Fruit fly (Drosophila melanogaster): Measurements from ENCODE around the gene CycK.

The CycK gene

DNA sequence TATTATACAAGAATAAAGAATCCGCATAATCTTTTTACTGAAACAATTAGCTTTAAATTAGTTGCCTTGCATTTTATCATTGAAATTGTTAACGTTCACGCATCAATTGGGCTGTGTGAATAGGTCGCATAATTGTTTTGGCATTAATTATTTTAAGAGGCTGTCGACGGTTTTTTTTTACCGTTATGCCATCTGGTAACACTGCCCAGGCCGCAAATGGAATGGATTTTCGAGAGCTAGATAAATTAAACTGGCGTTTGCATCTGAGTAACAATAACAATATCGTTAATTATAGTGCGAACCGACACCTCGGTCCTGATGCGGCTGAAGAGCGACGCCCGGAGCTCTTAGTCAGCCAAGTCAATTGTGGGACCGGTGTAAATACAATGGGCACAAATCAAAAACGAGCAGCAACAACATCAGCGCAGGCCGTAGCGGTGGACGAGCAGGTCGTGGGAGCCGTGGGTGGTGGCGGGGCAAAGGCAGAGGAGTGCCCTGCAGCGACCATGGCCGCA is 8.2 kb downstream of the CycK start (continued):
- TF ChIP-seq CG14710 (tag; optimal IDR thresholded peaks at IDR 0.05) (peak; percentile 43), C15 (GFP tag; IDR thresholded peaks at IDR 0.05) (0 out of 3 replicates have a peak, but pooled peaks have one; percentile 21), zfh2 (GFP tag; optimal IDR thresholded peaks at IDR 0.05) (peak; percentile 26), CG10147 (GFP tag; optimal IDR thresholded peaks at IDR 0.05) (no peak), CG14965 (GFP tag; optimal IDR thresholded peaks at IDR 0.05; ENCODE audit: borderline replicate concordance) (no peak), bab2 (GFP tag; optimal IDR thresholded peaks at IDR 0.05) (no peak), CG16815 (GFP tag; optimal IDR thresholded peaks at IDR 0.05) (no peak), chif (GFP tag; optimal IDR thresholded peaks at IDR 0.05) (peak in 1 of 2 experiments; percentile 7), CG31365 (tag; optimal IDR thresholded peaks at IDR 0.05) (no peak), CG34224 (GFP tag; IDR thresholded peaks at IDR 0.05; ENCODE audit: partially characterized antibody) (peak; percentile 13; the same call in 1 of the 3 replicates), CG11247 (GFP tag; IDR thresholded peaks at IDR 0.05) (no peak), CG34376 (GFP tag; optimal IDR thresholded peaks at IDR 0.05) (no peak), cwo (GFP tag; optimal IDR thresholded peaks at IDR 0.05) (no peak), slbo (GFP tag; IDR thresholded peaks at IDR 0.05) (no peak), nerfin-1 (tag; optimal IDR thresholded peaks at IDR 0.05) (no peak), Drgx (GFP tag; IDR thresholded peaks at IDR 0.05) (no peak), MESR4 (GFP tag; optimal IDR thresholded peaks at IDR 0.05) (peak; percentile 93), D19A (tag; optimal IDR thresholded peaks at IDR 0.05) (no peak), dmrt11E (tag; optimal IDR thresholded peaks at IDR 0.05) (peak; percentile 27), Opbp (GFP tag; IDR thresholded peaks at IDR 0.05; ENCODE audit: partially characterized antibody) (no peak), z (GFP tag; IDR thresholded peaks at IDR 0.05) (no peak), Hsf (GFP tag; optimal IDR thresholded peaks at IDR 0.05) (peak; percentile 29), CG16779 (GFP tag; IDR thresholded peaks at IDR 0.05) (no peak), Hmr (GFP tag; optimal IDR thresholded peaks at IDR 0.05) (no peak), cad (GFP tag; optimal IDR thresholded peaks at IDR 0.05) (no peak), CG8290 (GFP tag; optimal IDR thresholded peaks at IDR 0.05) (peak; percentile 40), CG8290 (tag; optimal IDR thresholded peaks at IDR 0.05) (peak in 1 of 2 experiments; percentile 57), ase (GFP tag; IDR thresholded peaks at IDR 0.05) (no peak), Dll (GFP tag; IDR thresholded peaks at IDR 0.05; ENCODE audit: partially characterized antibody) (0 out of 4 replicates have a peak, but pooled peaks have one; percentile 19), salm (tag; optimal IDR thresholded peaks at IDR 0.05) (no peak), Hand (GFP tag; optimal IDR thresholded peaks at IDR 0.05) (no peak), toy (GFP tag; IDR thresholded peaks at IDR 0.05) (no peak), sima (GFP tag; optimal IDR thresholded peaks at IDR 0.05) (no peak), CG43689 (GFP tag; IDR thresholded peaks at IDR 0.05) (no peak), CG2120 (GFP tag; optimal IDR thresholded peaks at IDR 0.05) (no peak), dysf (GFP tag; IDR thresholded peaks at IDR 0.05) (peak; percentile 42; the same call in 1 of the 3 replicates), twi (tag; optimal IDR thresholded peaks at IDR 0.05) (no peak), CG31224 (GFP tag; IDR thresholded peaks at IDR 0.05) (no peak), crol (GFP tag; IDR thresholded peaks at IDR 0.05) (peak; percentile 94), Sry-δ (GFP tag; optimal IDR thresholded peaks at IDR 0.05) (peak; percentile 27), CG18011 (GFP tag; optimal IDR thresholded peaks at IDR 0.05) (no peak), CG13894 (tag; optimal IDR thresholded peaks at IDR 0.05) (peak; percentile 16), tio (GFP tag; optimal IDR thresholded peaks at IDR 0.05) (no peak), CG12942 (GFP tag; optimal IDR thresholded peaks at IDR 0.05) (no peak), Sin3A (optimal IDR thresholded peaks at IDR 0.05) (peak; percentile 15), gfzf (GFP tag; optimal IDR thresholded peaks at IDR 0.05) (peak; percentile 81), CG9437 (GFP tag; optimal IDR thresholded peaks at IDR 0.05) (no peak), CG8388 (GFP tag; optimal IDR thresholded peaks at IDR 0.05) (no peak), CG12236 (GFP tag; optimal IDR thresholded peaks at IDR 0.05) (no peak), CG13296 (GFP tag; optimal IDR thresholded peaks at IDR 0.05) (no peak), Ada2b (GFP tag; IDR thresholded peaks at IDR 0.05) (no peak)
